Worm (Caenorhabditis elegans) whole organism, young adult: ENCODE results near the gene sde-2.

ENCODE experiments used
- B0336.3 ChIP-seq: fragments of 200-800 bp; sonication (Bioruptor generic); IDR thresholded peaks from 2 replicates; pipeline ENCODE4 v1.3.6; 2022; ENCODE audit warnings: missing genetic modification characterization, missing compliant biosample characterization
- C17E4.6 ChIP-seq: fragments of 200-800 bp; sonication (Bioruptor generic); IDR thresholded peaks from 2 replicates; pipeline ENCODE4 v1.3.6; 2022; ENCODE audit warnings: missing genetic modification reagents, missing genetic modification characterization, missing compliant biosample characterization
- F10E7.11 ChIP-seq: sonication (generic microtip); optimal IDR thresholded peaks from 2 replicates; lab custom pipeline; 2017; ENCODE audit warnings: mild to moderate bottlenecking, missing genetic modification characterization, moderate library complexity, missing compliant biosample characterization
- F22D6.2 ChIP-seq: sonication (generic microtip); optimal IDR thresholded peaks from 2 replicates; lab custom pipeline; 2016; ENCODE audit warnings: mild to moderate bottlenecking, missing genetic modification characterization, missing compliant biosample characterization
- F37B4.10 ChIP-seq: fragments of 200-800 bp; sonication (Bioruptor generic); IDR thresholded peaks from 2 replicates; pipeline ENCODE4 v1.3.6; 2022; ENCODE audit warnings: missing genetic modification characterization, missing compliant biosample characterization
- F57A8.1 ChIP-seq: fragments of 200-800 bp; sonication (Bioruptor generic); optimal IDR thresholded peaks from 2 replicates; lab custom pipeline; 2018; ENCODE audit warnings: mild to moderate bottlenecking, missing genetic modification characterization, moderate library complexity, missing compliant biosample characterization
- F57C9.4 ChIP-seq: sonication (generic microtip); optimal IDR thresholded peaks from 2 replicates; lab custom pipeline; 2017; ENCODE audit warnings: mild to moderate bottlenecking, missing genetic modification characterization, missing compliant biosample characterization
- Y53G8AR.9 ChIP-seq: fragments of 200-800 bp; sonication (Bioruptor generic); conservative IDR thresholded peaks from 2 replicates; pipeline ENCODE4 v1.3.6; 2022; ENCODE audit warnings: missing genetic modification reagents, missing genetic modification characterization, missing compliant biosample characterization
- Y67H2A.10 ChIP-seq: fragments of 200-800 bp; sonication (Bioruptor generic); conservative IDR thresholded peaks from 2 replicates; pipeline ENCODE4 v1.3.6; 2022; ENCODE audit warnings: missing genetic modification reagents, missing genetic modification characterization, missing compliant biosample characterization
- Y95B8A.8 ChIP-seq: fragments of 200-800 bp; sonication (Bioruptor generic); IDR thresholded peaks from 2 replicates; pipeline ENCODE4 v1.3.6; 2022; ENCODE audit warnings: missing genetic modification reagents, missing genetic modification characterization, missing compliant biosample characterization
- ama-1 ChIP-seq, 3 experiments: fragments of 150-350 bp in 1 of 3; sonication (generic microtip) in 2 of 3; optimal IDR thresholded peaks; 2 replicates each; lab custom pipeline; 2014 to 2018; ENCODE audit warnings: missing biosample characterization in 2 of 3, missing genetic modification characterization in 2 of 3, missing genetic modification reagents in 2 of 3
- aptf-3 ChIP-seq: fragments of 200-800 bp; sonication (Bioruptor generic); IDR thresholded peaks from 2 replicates; pipeline ENCODE4 v1.3.6; 2022; ENCODE audit warnings: missing genetic modification characterization, missing compliant biosample characterization
- athp-1 ChIP-seq: sonication (generic microtip); optimal IDR thresholded peaks from 2 replicates; lab custom pipeline; 2017; ENCODE audit warnings: mild to moderate bottlenecking, missing genetic modification characterization, missing compliant biosample characterization
- bed-2 ChIP-seq: fragments of 200-800 bp; sonication (Bioruptor generic); IDR thresholded peaks from 2 replicates; pipeline ENCODE4 v1.3.6; 2022; ENCODE audit warnings: missing genetic modification reagents, missing genetic modification characterization, missing compliant biosample characterization
- ccch-3 ChIP-seq: fragments of 200-800 bp; sonication (Bioruptor generic); optimal IDR thresholded peaks from 2 replicates; lab custom pipeline; 2018; ENCODE audit warnings: mild to moderate bottlenecking, missing genetic modification characterization, missing compliant biosample characterization
- ceh-58 ChIP-seq: fragments of 200-800 bp; sonication (Bioruptor generic); IDR thresholded peaks from 2 replicates; pipeline ENCODE4 v1.3.6; 2022; ENCODE audit warnings: missing genetic modification characterization, missing compliant biosample characterization
- ceh-79 ChIP-seq: sonication (generic microtip); optimal IDR thresholded peaks from 2 replicates; lab custom pipeline; 2017; ENCODE audit warnings: mild to moderate bottlenecking, missing genetic modification characterization, missing compliant biosample characterization
- chd-7 ChIP-seq: sonication (generic microtip); optimal IDR thresholded peaks from 2 replicates; lab custom pipeline; 2016; ENCODE audit warnings: mild to moderate bottlenecking, missing genetic modification characterization, moderate library complexity, missing compliant biosample characterization
- ekl-4 ChIP-seq: fragments of 200-800 bp; sonication (Bioruptor generic); IDR thresholded peaks from 2 replicates; pipeline ENCODE4 v1.3.6; 2022; ENCODE audit warnings: missing genetic modification reagents, missing genetic modification characterization, missing compliant biosample characterization
- hmg-20 ChIP-seq: fragments of 200-800 bp; sonication (Bioruptor generic); IDR thresholded peaks from 2 replicates; pipeline ENCODE4 v1.3.6; 2022; ENCODE audit warnings: missing genetic modification reagents, missing genetic modification characterization, missing compliant biosample characterization
- lin-26 ChIP-seq: fragments of 200-800 bp; sonication (Bioruptor generic); IDR thresholded peaks from 2 replicates; pipeline ENCODE4 v1.3.6; 2022; ENCODE audit warnings: missing genetic modification reagents, missing genetic modification characterization, missing compliant biosample characterization
- lin-35 ChIP-seq, 3 experiments: fragments of 150-350 bp in 2 of 3; sonication (generic microtip) in 1 of 3; optimal IDR thresholded peaks; 2 replicates each; lab custom pipeline; 2014 to 2018; ENCODE audit warnings: missing biosample characterization in 3 of 3, missing genetic modification characterization in 3 of 3, missing genetic modification reagents in 3 of 3
- lin-54 ChIP-seq: fragments of 200-800 bp; sonication (Bioruptor generic); optimal IDR thresholded peaks from 2 replicates; lab custom pipeline; 2018; ENCODE audit warnings: mild to moderate bottlenecking, missing genetic modification characterization, missing compliant biosample characterization
- lsy-27 ChIP-seq: sonication (generic microtip); optimal IDR thresholded peaks from 2 replicates; lab custom pipeline; 2017; ENCODE audit warnings: missing genetic modification characterization, mild to moderate bottlenecking, missing compliant biosample characterization, antibody characterized with exemption, missing genotype, borderline replicate concordance; ENCODE audit not compliant: insufficient read depth
- madf-3 ChIP-seq: fragments of 200-800 bp; sonication (Bioruptor generic); IDR thresholded peaks from 2 replicates; pipeline ENCODE4 v1.3.6; 2022; ENCODE audit warnings: missing genetic modification reagents, missing genetic modification characterization, missing compliant biosample characterization
- madf-6 ChIP-seq: fragments of 200-800 bp; sonication (Bioruptor generic); IDR thresholded peaks from 2 replicates; pipeline ENCODE4 v1.3.6; 2022; ENCODE audit warnings: missing genetic modification reagents, missing genetic modification characterization, missing compliant biosample characterization
- mcd-1 ChIP-seq: fragments of 200-800 bp; sonication (Bioruptor generic); IDR thresholded peaks from 2 replicates; pipeline ENCODE4 v1.3.6; 2022; ENCODE audit warnings: missing genetic modification reagents, missing genetic modification characterization, missing compliant biosample characterization
- mxl-1 ChIP-seq: sonication (generic microtip); optimal IDR thresholded peaks from 2 replicates; lab custom pipeline; 2016; ENCODE audit warnings: missing genetic modification characterization, missing compliant biosample characterization
- nfya-1 ChIP-seq: sonication (generic microtip); optimal IDR thresholded peaks from 2 replicates; lab custom pipeline; 2017; ENCODE audit warnings: antibody characterized with exemption, missing compliant biosample characterization, missing genetic modification characterization, borderline replicate concordance; ENCODE audit not compliant: insufficient read depth
- nfya-2 ChIP-seq: fragments of 200-800 bp; sonication (Bioruptor generic); IDR thresholded peaks from 2 replicates; pipeline ENCODE4 v1.3.6; 2022; ENCODE audit warnings: missing genetic modification reagents, missing genetic modification characterization, missing compliant biosample characterization
- nfyb-1 ChIP-seq: fragments of 200-800 bp; sonication (Bioruptor generic); IDR thresholded peaks from 2 replicates; pipeline ENCODE4 v1.3.6; 2022; ENCODE audit warnings: missing genetic modification reagents, missing genetic modification characterization, missing compliant biosample characterization
- nhr-120 ChIP-seq: fragments of 200-800 bp; sonication (Bioruptor generic); IDR thresholded peaks from 2 replicates; pipeline ENCODE4 v1.3.6; 2022; ENCODE audit warnings: missing genetic modification characterization, missing compliant biosample characterization
- pbrm-1 ChIP-seq: fragments of 200-800 bp; sonication (Bioruptor generic); IDR thresholded peaks from 2 replicates; pipeline ENCODE4 v1.3.6; 2022; ENCODE audit warnings: missing genetic modification reagents, missing genetic modification characterization, missing compliant biosample characterization
- rcor-1 ChIP-seq: fragments of 200-800 bp; sonication (Bioruptor generic); IDR thresholded peaks from 2 replicates; pipeline ENCODE4 v1.3.6; 2022; ENCODE audit warnings: missing genetic modification reagents, missing genetic modification characterization, missing compliant biosample characterization
- rpc-1 ChIP-seq, 2 experiments: fragments of 150-350 bp in 1 of 2; sonication (generic microtip) in 1 of 2; optimal IDR thresholded peaks; 2 replicates each; lab custom pipeline; 2014 to 2018; ENCODE audit warnings: missing biosample characterization in 1 of 2, missing genetic modification characterization in 1 of 2, missing genetic modification reagents in 1 of 2, missing genotype in 1 of 2
- snpc-1.1 ChIP-seq: sonication (generic microtip); optimal IDR thresholded peaks from 2 replicates; lab custom pipeline; 2017; ENCODE audit warnings: missing genetic modification characterization, mild to moderate bottlenecking, missing compliant biosample characterization, antibody characterized with exemption, moderate library complexity, missing genotype, missing genetic modification reagents; ENCODE audit not compliant: insufficient read depth
- snpc-3.4 ChIP-seq: sonication (generic microtip); optimal IDR thresholded peaks from 2 replicates; lab custom pipeline; 2017; ENCODE audit warnings: missing genetic modification characterization, mild to moderate bottlenecking, missing compliant biosample characterization, antibody characterized with exemption, moderate library complexity, missing genotype, missing genetic modification reagents
- snpc-4 ChIP-seq, 5 experiments: fragments of 150-350 bp in 1 of 5; sonication (generic microtip) in 4 of 5; optimal IDR thresholded peaks; 2 replicates each; lab custom pipeline; 2014 to 2018; ENCODE audit warnings: missing genetic modification characterization in 5 of 5, missing biosample characterization in 3 of 5, antibody characterized with exemption in 2 of 5, mild to moderate bottlenecking in 2 of 5, missing compliant biosample characterization in 2 of 5, missing genotype in 2 of 5, moderate library complexity in 2 of 5, missing genetic modification reagents in 1 of 5
- somi-1 ChIP-seq: fragments of 200-800 bp; sonication (Bioruptor generic); optimal IDR thresholded peaks from 2 replicates; lab custom pipeline; 2018; ENCODE audit warnings: mild to moderate bottlenecking, missing genetic modification characterization, missing compliant biosample characterization
- sptf-2 ChIP-seq: fragments of 200-800 bp; sonication (Bioruptor generic); optimal IDR thresholded peaks from 2 replicates; lab custom pipeline; 2018; ENCODE audit warnings: mild to moderate bottlenecking, missing genetic modification characterization, missing compliant biosample characterization
- xnd-1 ChIP-seq: sonication (generic microtip); optimal IDR thresholded peaks from 2 replicates; lab custom pipeline; 2016; ENCODE audit warnings: missing genotype, missing genetic modification reagents, missing genetic modification characterization, missing compliant biosample characterization
- zfh-2 ChIP-seq: fragments of 200-800 bp; sonication (Bioruptor generic); conservative IDR thresholded peaks from 2 replicates; pipeline ENCODE4 v1.3.6; 2022; ENCODE audit warnings: missing genetic modification reagents, missing genetic modification characterization, missing compliant biosample characterization
- ztf-25 ChIP-seq: fragments of 200-800 bp; sonication (Bioruptor generic); IDR thresholded peaks from 2 replicates; pipeline ENCODE4 v1.3.6; 2022; ENCODE audit warnings: missing genetic modification reagents, missing genetic modification characterization, missing compliant biosample characterization

sde-2 gene

ce11 chrV:13656346-13657254, 29.2 kb downstream of the sde-2 start (continued):
- TF ChIP-seq rcor-1 (GFP tag; lab: Robert Waterston, UW): no peak
- TF ChIP-seq F57A8.1 (GFP tag; lab: Kevin White, UChicago): no peak
- peak; percentile 44; the same call in 1 of the 2 replicates for TF ChIP-seq mcd-1 (GFP tag; lab: Robert Waterston, UW)

- no peak for TF ChIP-seq Y53G8AR.9 (GFP tag; lab: Robert Waterston, UW)
- peak; percentile 7 for TF ChIP-seq snpc-3.4 (tag; lab: Kevin White, UChicago)
- no peak for TF ChIP-seq ztf-25 (GFP tag; lab: Robert Waterston, UW)
- TF ChIP-seq nfyb-1 (GFP tag; lab: Robert Waterston, UW): peak; percentile 55; the same call in 1 of the 2 replicates
- no peak for TF ChIP-seq F22D6.2 (tag; lab: Kevin White, UChicago)
- TF ChIP-seq mxl-1 (tag; lab: Kevin White, UChicago): no peak
- TF ChIP-seq ekl-4 (GFP tag; lab: Robert Waterston, UW): no peak; the same call in 1 of the 2 replicates
- TF ChIP-seq nfya-2 (GFP tag; lab: Robert Waterston, UW): no peak
- no peak for TF ChIP-seq madf-3 (GFP tag; lab: Robert Waterston, UW)
- peak; percentile 29; the same call in 1 of the 2 replicates for TF ChIP-seq B0336.3 (GFP tag; lab: Robert Waterston, UW)
- no peak for TF ChIP-seq zfh-2 (GFP tag; lab: Robert Waterston, UW)
- TF ChIP-seq nhr-120 (GFP tag; lab: Robert Waterston, UW): no peak
- TF ChIP-seq F57C9.4 (tag; lab: Kevin White, UChicago): no peak
- TF ChIP-seq pbrm-1 (GFP tag; lab: Robert Waterston, UW): 0 out of 2 replicates have a peak, but pooled peaks have one; percentile 55
- TF ChIP-seq lin-54: peak; percentile 44
- no peak for TF ChIP-seq sptf-2 (GFP tag; lab: Kevin White, UChicago)
- 0 out of 2 replicates have a peak, but pooled peaks have one; percentile 16 for TF ChIP-seq madf-6
- no peak for TF ChIP-seq xnd-1
- no peak for TF ChIP-seq bed-2 (GFP tag; lab: Robert Waterston, UW)
- no peak for TF ChIP-seq aptf-3 (GFP tag; lab: Robert Waterston, UW)
- peak; percentile 91 for TF ChIP-seq somi-1 (GFP tag; lab: Kevin White, UChicago)
- TF ChIP-seq lin-35 (GFP tag; optimal IDR thresholded peaks at IDR 0.05; lab: Kevin White, UChicago): peak in 1 of 3 experiments; percentile 33
- TF ChIP-seq Y95B8A.8: 0 out of 2 replicates have a peak, but pooled peaks have one; percentile 21
- no peak for TF ChIP-seq F10E7.11 (tag; lab: Kevin White, UChicago)
- TF ChIP-seq ama-1 (optimal IDR thresholded peaks at IDR 0.05; lab: Kevin White, UChicago): no peak
- no peak for TF ChIP-seq ama-1 (GFP tag; optimal IDR thresholded peaks at IDR 0.05; lab: Kevin White, UChicago)
- no peak for TF ChIP-seq snpc-4 (GFP tag; optimal IDR thresholded peaks at IDR 0.05; lab: Kevin White, UChicago)
- TF ChIP-seq snpc-4 (tag; optimal IDR thresholded peaks at IDR 0.05; lab: Kevin White, UChicago): peak in 1 of 4 experiments; percentile 20
- TF ChIP-seq nfya-1 (tag; lab: Kevin White, UChicago): no peak
- no peak for TF ChIP-seq Y67H2A.10 (GFP tag; lab: Robert Waterston, UW)
- no peak for TF ChIP-seq F37B4.10 (GFP tag; lab: Robert Waterston, UW)
- no peak for TF ChIP-seq ccch-3 (GFP tag; lab: Kevin White, UChicago)
- peak; percentile 77 for TF ChIP-seq chd-7 (tag; lab: Kevin White, UChicago)
- no peak for TF ChIP-seq ceh-58
- no peak for TF ChIP-seq rpc-1 (optimal IDR thresholded peaks at IDR 0.05; lab: Kevin White, UChicago)
- no peak for TF ChIP-seq rpc-1 (tag; optimal IDR thresholded peaks at IDR 0.05; lab: Kevin White, UChicago)
- no peak for TF ChIP-seq hmg-20 (GFP tag; lab: Robert Waterston, UW)
- no peak for TF ChIP-seq athp-1 (tag; lab: Kevin White, UChicago)
- no peak for TF ChIP-seq C17E4.6
- no peak for TF ChIP-seq snpc-1.1 (tag; lab: Kevin White, UChicago)
- TF ChIP-seq ceh-79 (tag; lab: Kevin White, UChicago): no peak
- TF ChIP-seq lsy-27 (tag; lab: Kevin White, UChicago): no peak
- peak; percentile 40 for TF ChIP-seq lin-26 (GFP tag; lab: Robert Waterston, UW)
Observed at ce11 chrV:13657291-13657690, 29.9 kb downstream of the sde-2 start.
